Fruit fly (Drosophila melanogaster): ENCODE data around the gene Archease.

DNA sequence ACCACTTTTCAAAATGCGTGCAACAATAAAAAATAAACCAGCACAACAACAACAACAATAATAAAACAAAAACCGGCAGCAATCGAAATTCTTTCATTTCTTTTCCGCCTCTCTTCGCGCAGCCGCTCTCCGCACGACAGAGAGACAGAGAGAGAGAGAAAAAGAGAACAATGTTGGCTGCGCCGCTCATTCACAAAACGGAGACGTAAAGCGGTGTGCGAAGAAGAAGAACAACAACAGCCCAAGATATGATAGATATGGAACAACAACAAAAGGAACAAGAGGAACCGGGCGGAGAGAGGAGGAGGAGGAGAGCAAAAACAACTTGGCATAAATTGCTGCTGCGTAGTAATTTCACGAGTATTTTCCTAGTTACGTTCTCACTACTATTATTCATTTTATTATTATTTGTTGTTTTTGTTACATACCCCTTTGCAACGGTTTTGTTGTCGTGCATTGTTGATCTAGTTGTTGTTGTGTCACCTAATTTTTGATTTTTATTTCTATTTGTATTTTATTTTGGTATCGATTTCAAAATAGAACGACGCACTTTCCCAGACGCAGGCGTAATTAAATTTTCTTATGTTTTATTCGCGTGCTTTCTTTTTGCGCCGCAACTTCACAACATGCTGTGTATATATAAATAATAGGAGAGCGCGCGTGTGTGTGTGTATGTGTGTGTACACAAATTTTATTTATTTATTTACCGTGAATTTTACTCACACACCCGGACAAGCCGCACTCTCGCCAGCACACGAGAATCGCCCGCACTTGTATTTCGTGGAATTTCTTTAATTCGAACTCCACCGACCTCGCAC lies 44.3 kb downstream of the Archease start:
- TF ChIP-seq NK7.1 (GFP tag; optimal IDR thresholded peaks at IDR 0.05) (no peak), ranshi (GFP tag; IDR thresholded peaks at IDR 0.05) (no peak), caup (GFP tag; optimal IDR thresholded peaks at IDR 0.05; ENCODE audit: severe bottlenecking) (no peak), Spps (tag; optimal IDR thresholded peaks at IDR 0.05) (no peak), lmd (GFP tag; IDR thresholded peaks at IDR 0.05) (no peak), CG32532 (GFP tag; IDR thresholded peaks at IDR 0.05) (no peak), pros (GFP tag; optimal IDR thresholded peaks at IDR 0.05) (peak; percentile 88), CG5180 (GFP tag; optimal IDR thresholded peaks at IDR 0.05) (no peak), Abd-B (GFP tag; optimal IDR thresholded peaks at IDR 0.05) (no peak)
